Fruit fly (Drosophila melanogaster): ENCODE measurements around the gene CG31086.

The CG31086 gene

dm6 chr3R:26172040-26172439, 13.0 kb upstream of the CG31086 start (continued):
- TF ChIP-seq onecut (GFP tag; IDR thresholded peaks at IDR 0.05) (no peak; the same call in 1 of the 2 replicates), tll (GFP tag; optimal IDR thresholded peaks at IDR 0.05) (no peak), CG7987 (GFP tag; optimal IDR thresholded peaks at IDR 0.05) (no peak), CG4730 (GFP tag; IDR thresholded peaks at IDR 0.05) (peak; percentile 28; the same call in 1 of the 2 replicates), CG8281 (tag; optimal IDR thresholded peaks at IDR 0.05) (peak; percentile 20), CG12659 (GFP tag; optimal IDR thresholded peaks at IDR 0.05) (peak; percentile 33), CG15601 (tag; optimal IDR thresholded peaks at IDR 0.05) (no peak), schlank (tag; optimal IDR thresholded peaks at IDR 0.05) (no peak), Ada2b (GFP tag; IDR thresholded peaks at IDR 0.05) (peak; percentile 64), gro (GFP tag; optimal IDR thresholded peaks at IDR 0.05) (peak; percentile 48), fd64A (GFP tag; optimal IDR thresholded peaks at IDR 0.05) (no peak), ewg (GFP tag; optimal IDR thresholded peaks at IDR 0.05) (peak; percentile 20), run (tag; optimal IDR thresholded peaks at IDR 0.05) (no peak), CG14965 (GFP tag; optimal IDR thresholded peaks at IDR 0.05; ENCODE audit: borderline replicate concordance) (no peak), nmo (GFP tag; optimal IDR thresholded peaks at IDR 0.05) (no peak), da (GFP tag; optimal IDR thresholded peaks at IDR 0.05) (no peak), CG13296 (GFP tag; optimal IDR thresholded peaks at IDR 0.05) (peak; percentile 63), sug (tag; optimal IDR thresholded peaks at IDR 0.05) (peak; percentile 28), CG10147 (GFP tag; optimal IDR thresholded peaks at IDR 0.05) (peak; percentile 43), cad (GFP tag; optimal IDR thresholded peaks at IDR 0.05) (no peak), tup (GFP tag; optimal IDR thresholded peaks at IDR 0.05) (no peak), bsh (GFP tag; optimal IDR thresholded peaks at IDR 0.05) (no peak), CG6254 (GFP tag; optimal IDR thresholded peaks at IDR 0.05) (no peak), CG11723 (GFP tag; optimal IDR thresholded peaks at IDR 0.05) (peak; percentile 13), CG3407 (GFP tag; optimal IDR thresholded peaks at IDR 0.05) (no peak), oc (tag; optimal IDR thresholded peaks at IDR 0.05) (no peak), Meics (GFP tag; optimal IDR thresholded peaks at IDR 0.05) (peak; percentile 79), Myb (GFP tag; optimal IDR thresholded peaks at IDR 0.05) (peak; percentile 27), CG8290 (GFP tag; optimal IDR thresholded peaks at IDR 0.05) (no peak), CG8290 (tag; optimal IDR thresholded peaks at IDR 0.05) (no peak), Sry-β (GFP tag; optimal IDR thresholded peaks at IDR 0.05) (no peak), wor (GFP tag; IDR thresholded peaks at IDR 0.05) (no peak), fd102C (GFP tag; optimal IDR thresholded peaks at IDR 0.05) (no peak), hbn (GFP tag; IDR thresholded peaks at IDR 0.05; ENCODE audit: partially characterized antibody) (no peak), slp2 (GFP tag; optimal IDR thresholded peaks at IDR 0.05) (no peak), yki (optimal IDR thresholded peaks at IDR 0.05) (no peak), CG17612 (GFP tag; IDR thresholded peaks at IDR 0.05) (0 out of 2 replicates have a peak, but pooled peaks have one; percentile 27), kah (GFP tag; optimal IDR thresholded peaks at IDR 0.05) (peak; percentile 7), Rfx (GFP tag; IDR thresholded peaks at IDR 0.05) (no peak; the same call in 1 of the 2 replicates), pan (optimal IDR thresholded peaks at IDR 0.05) (no peak), pan (GFP tag; optimal IDR thresholded peaks at IDR 0.05 in 1 of 2, IDR thresholded peaks at IDR 0.05 in 1 of 2) (peak in 1 of 2 experiments; percentile 56), Hr3 (GFP tag; optimal IDR thresholded peaks at IDR 0.05) (peak; percentile 8), CG15011 (GFP tag; optimal IDR thresholded peaks at IDR 0.05) (peak; percentile 3), usp (GFP tag; optimal IDR thresholded peaks at IDR 0.05) (no peak), Xrp1 (GFP tag; IDR thresholded peaks at IDR 0.05) (peak; percentile 70; the same call in 1 of the 2 replicates), corto (GFP tag; optimal IDR thresholded peaks at IDR 0.05) (no peak), CG9797 (GFP tag; optimal IDR thresholded peaks at IDR 0.05) (no peak), CG30431 (GFP tag; optimal IDR thresholded peaks at IDR 0.05) (no peak), toy (GFP tag; IDR thresholded peaks at IDR 0.05) (no peak), chif (GFP tag; optimal IDR thresholded peaks at IDR 0.05) (no peak), CG32772 (GFP tag; IDR thresholded peaks at IDR 0.05) (0 out of 2 replicates have a peak, but pooled peaks have one; percentile 24)
